Fruit fly (Drosophila melanogaster) whole organism: ENCODE data around the gene CG13308.

Experiments
- Dll ChIP-seq: fragments of >200 bp; optimal IDR thresholded peaks from 2 replicates; lab custom pipeline; 2017
- psq ChIP-seq: fragments of >200 bp; optimal IDR thresholded peaks from 2 replicates; lab custom pipeline; 2017

- TF ChIP-seq Dll (no peak), psq (no peak)
These were observed 41.5 kb downstream of the CG13308 start for dm6 chr3L:8849817-8850216.
